Worm (Caenorhabditis elegans) whole organism, L4 larva: ENCODE results near the gene anmt-2.

Experiments used
- T26A8.4 ChIP-seq: fragments of 200-800 bp; sonication (Bioruptor generic); IDR thresholded peaks from 2 replicates; pipeline ENCODE4 v1.3.6; 2022; ENCODE audit warnings: missing genetic modification characterization, missing compliant biosample characterization
- Y105C5A.15 ChIP-seq: fragments of 200-800 bp; sonication (Bioruptor generic); IDR thresholded peaks from 2 replicates; pipeline ENCODE4 v1.3.6; 2022; ENCODE audit warnings: missing genetic modification characterization, missing compliant biosample characterization
- Y75B8A.6 ChIP-seq: fragments of 200-800 bp; sonication (Bioruptor generic); IDR thresholded peaks from 2 replicates; pipeline ENCODE4 v1.3.6; 2022; ENCODE audit warnings: missing genetic modification reagents, missing genetic modification characterization, missing compliant biosample characterization
- aha-1 ChIP-seq: fragments of 150-350 bp; peaks from one replicate; lab custom pipeline; 2014; ENCODE audit warnings: missing biosample characterization, missing genetic modification characterization
- dmd-6 ChIP-seq: fragments of 200-800 bp; sonication (Bioruptor generic); IDR thresholded peaks from 2 replicates; pipeline ENCODE4 v1.3.6; 2022; ENCODE audit warnings: missing genetic modification reagents, missing genetic modification characterization, missing compliant biosample characterization
- dmd-8 ChIP-seq: fragments of 200-800 bp; sonication (Bioruptor generic); IDR thresholded peaks from 2 replicates; pipeline ENCODE4 v1.3.6; 2022; ENCODE audit warnings: missing genetic modification characterization, missing compliant biosample characterization
- dpl-1 ChIP-seq: fragments of 150-350 bp; optimal IDR thresholded peaks from 2 replicates; lab custom pipeline; 2014; ENCODE audit warnings: missing biosample characterization, missing genetic modification reagents, missing genetic modification characterization
- fkh-10 ChIP-seq: fragments of 150-350 bp; optimal IDR thresholded peaks from 2 replicates; lab custom pipeline; 2014; ENCODE audit warnings: missing biosample characterization, missing genetic modification reagents, missing genetic modification characterization
- hmg-1.1 ChIP-seq: fragments of 200-800 bp; sonication (Bioruptor generic); IDR thresholded peaks from 2 replicates; pipeline ENCODE4 v1.3.6; 2022; ENCODE audit warnings: missing genetic modification reagents, missing genetic modification characterization, missing compliant biosample characterization
- lin-29 ChIP-seq: fragments of 200-800 bp; sonication (Bioruptor generic); IDR thresholded peaks from 2 replicates; pipeline ENCODE4 v1.3.6; 2022; ENCODE audit warnings: missing genetic modification reagents, missing genetic modification characterization, missing compliant biosample characterization
- lin-39 ChIP-seq: fragments of 150-350 bp; optimal IDR thresholded peaks from 2 replicates; lab custom pipeline; 2014; ENCODE audit warnings: missing biosample characterization, missing genetic modification reagents, missing genetic modification characterization
- mep-1 ChIP-seq: fragments of 150-350 bp; sonication (generic microtip); optimal IDR thresholded peaks from 3 replicates; lab custom pipeline; 2014; ENCODE audit warnings: missing biosample characterization, missing genetic modification characterization
- mes-2 ChIP-seq: sonication (generic microtip); optimal IDR thresholded peaks from 2 replicates; lab custom pipeline; 2016; ENCODE audit warnings: missing genotype, mild to moderate bottlenecking, missing genetic modification characterization, missing compliant biosample characterization; ENCODE audit not compliant: poor library complexity, severe bottlenecking
- nhr-111 ChIP-seq: fragments of 200-800 bp; sonication (Bioruptor generic); optimal IDR thresholded peaks from 2 replicates; lab custom pipeline; 2018; ENCODE audit warnings: mild to moderate bottlenecking, missing genetic modification characterization, missing compliant biosample characterization
- nhr-237 ChIP-seq: sonication (generic microtip); optimal IDR thresholded peaks from 2 replicates; lab custom pipeline; 2017; ENCODE audit warnings: missing biosample characterization, missing genetic modification characterization
- nhr-41 ChIP-seq: fragments of 200-800 bp; sonication (Bioruptor generic); IDR thresholded peaks from 2 replicates; pipeline ENCODE4 v1.3.6; 2022; ENCODE audit warnings: missing genetic modification reagents, missing genetic modification characterization, missing compliant biosample characterization
- nhr-48 ChIP-seq: sonication (generic microtip); optimal IDR thresholded peaks from 2 replicates; lab custom pipeline; 2016; ENCODE audit warnings: mild to moderate bottlenecking, missing genetic modification characterization, missing compliant biosample characterization
- pqm-1 ChIP-seq: sonication (generic microtip); optimal IDR thresholded peaks from 2 replicates; lab custom pipeline; 2017; ENCODE audit warnings: missing biosample characterization, missing genetic modification characterization
- rbr-2 ChIP-seq: sonication (generic microtip); optimal IDR thresholded peaks from 2 replicates; lab custom pipeline; 2016; ENCODE audit warnings: missing genotype, missing genetic modification characterization, missing compliant biosample characterization
- saeg-2 ChIP-seq: fragments of 200-800 bp; sonication (Bioruptor generic); IDR thresholded peaks from 2 replicates; pipeline ENCODE4 v1.3.6; 2022; ENCODE audit warnings: missing genetic modification reagents, missing genetic modification characterization, missing compliant biosample characterization
- snpc-4 ChIP-seq: fragments of 150-350 bp; optimal IDR thresholded peaks from 2 replicates; lab custom pipeline; 2014; ENCODE audit warnings: missing biosample characterization, missing genetic modification characterization
- spr-1 ChIP-seq: sonication (generic microtip); optimal IDR thresholded peaks from 2 replicates; lab custom pipeline; 2016; ENCODE audit warnings: mild to moderate bottlenecking, missing genetic modification characterization, missing compliant biosample characterization
- spr-3 ChIP-seq: fragments of 200-800 bp; sonication (Bioruptor generic); optimal IDR thresholded peaks from 2 replicates; lab custom pipeline; 2018; ENCODE audit warnings: mild to moderate bottlenecking, missing genetic modification characterization, missing compliant biosample characterization
- tra-1 ChIP-seq: fragments of 200-800 bp; sonication (Bioruptor generic); IDR thresholded peaks from 2 replicates; pipeline ENCODE4 v1.3.6; 2022; ENCODE audit warnings: missing genetic modification reagents, missing genetic modification characterization, missing compliant biosample characterization
- unc-62 ChIP-seq, 3 experiments: fragments of 150-350 bp in 1 of 3; sonication (generic microtip); optimal IDR thresholded peaks in 2 of 3; peaks in 1 of 3; 1 replicate in 1 of 3; 2 replicates in 2 of 3; lab custom pipeline; 2014 to 2017; ENCODE audit warnings: missing biosample characterization in 3 of 3, missing genetic modification characterization in 3 of 3, missing genetic modification reagents in 3 of 3, missing genotype in 1 of 3
- vab-7 ChIP-seq: fragments of 200-800 bp; sonication (Bioruptor generic); IDR thresholded peaks from 2 replicates; pipeline ENCODE4 v1.3.6; 2022; ENCODE audit warnings: missing genetic modification reagents, missing genetic modification characterization, missing compliant biosample characterization
- zfp-3 ChIP-seq: fragments of 200-800 bp; sonication (Bioruptor generic); conservative IDR thresholded peaks from 2 replicates; pipeline ENCODE4 v1.3.6; 2022; ENCODE audit warnings: missing genetic modification reagents, missing genetic modification characterization, missing compliant biosample characterization
- zip-11 ChIP-seq: fragments of 200-800 bp; sonication (Bioruptor generic); IDR thresholded peaks from 2 replicates; pipeline ENCODE4 v1.3.6; 2022; ENCODE audit warnings: missing genetic modification characterization, missing compliant biosample characterization
- ztf-11 ChIP-seq: fragments of 150-350 bp; optimal IDR thresholded peaks from 2 replicates; lab custom pipeline; 2014; ENCODE audit warnings: missing biosample characterization, missing genetic modification characterization

anmt-2 gene

ce11 chrIII:6116281-6116886 lies 41.2 kb downstream of the anmt-2 start, which contains the start of gene nmt-1:
Gene nmt-1 (minus strand): TSS chrIII:6116331.
- TF ChIP-seq saeg-2 (GFP tag; lab: Robert Waterston, UW) (no peak), dmd-8 (no peak), snpc-4 (tag; lab: Kevin White, UChicago) (no peak), spr-1 (tag; lab: Kevin White, UChicago) (no peak), aha-1 (tag; lab: Kevin White, UChicago) (peak; percentile 86), nhr-48 (no peak), hmg-1.1 (GFP tag; lab: Robert Waterston, UW) (peak; percentile 55), dpl-1 (peak; percentile 52), T26A8.4 (GFP tag; lab: Robert Waterston, UW) (0 out of 2 replicates have a peak, but pooled peaks have one; percentile 20), Y75B8A.6 (GFP tag; lab: Robert Waterston, UW) (no peak), mes-2 (tag; lab: Kevin White, UChicago) (peak; percentile 51), spr-3 (no peak), lin-29 (no peak)

- TF ChIP-seq tra-1, result no peak
- no peak for TF ChIP-seq lin-39 (tag; lab: Kevin White, UChicago)
- no peak for TF ChIP-seq nhr-41
- no peak for TF ChIP-seq T26A8.4 (GFP tag; lab: Robert Waterston, UW)
- TF ChIP-seq ztf-11 (tag; lab: Kevin White, UChicago), result no peak
- TF ChIP-seq dmd-6 (GFP tag; lab: Robert Waterston, UW), result no peak
- no peak for TF ChIP-seq rbr-2
- TF ChIP-seq zfp-3 (GFP tag; lab: Robert Waterston, UW), result no peak
- no peak for TF ChIP-seq hmg-1.1 (GFP tag; lab: Robert Waterston, UW)
- TF ChIP-seq nhr-111 (GFP tag; lab: Kevin White, UChicago), result no peak
- no peak for TF ChIP-seq pqm-1 (tag; lab: Kevin White, UChicago)
- TF ChIP-seq zip-11 (GFP tag; lab: Robert Waterston, UW), result no peak
- TF ChIP-seq Y105C5A.15 (GFP tag; lab: Robert Waterston, UW), result no peak
- TF ChIP-seq nhr-237 (tag; lab: Kevin White, UChicago), result no peak
- TF ChIP-seq fkh-10 (GFP tag; lab: Kevin White, UChicago), result no peak
- TF ChIP-seq mep-1, result no peak
- no peak for TF ChIP-seq snpc-4 (tag; lab: Kevin White, UChicago)
Measured at ce11 chrIII:6110187-6110586, 47.4 kb downstream of the anmt-2 start.

- TF ChIP-seq vab-7 (GFP tag; lab: Robert Waterston, UW) (no peak), unc-62 (GFP tag; optimal IDR thresholded peaks at IDR 0.05 in 1 of 2; lab: Kevin White, UChicago) (peak in 1 of 2 experiments; percentile 83), unc-62 (tag; optimal IDR thresholded peaks at IDR 0.05; lab: Kevin White, UChicago) (no peak)
- TF ChIP-seq, all 104 proteins: peak for 1
Measured at ce11 chrIII:6105897-6106296, 51.7 kb downstream of the anmt-2 start.
